Worm (Caenorhabditis elegans) whole organism, L1 larva: ENCODE measurements around the gene R09E10.5.

Source experiments
- C04F5.9 ChIP-seq: sonication (generic microtip); optimal IDR thresholded peaks from 2 replicates; lab custom pipeline; 2016; ENCODE audit warnings: missing genetic modification characterization, missing compliant biosample characterization
- C16A3.4 ChIP-seq: fragments of 150-350 bp; optimal IDR thresholded peaks from 2 replicates; lab custom pipeline; 2014; ENCODE audit warnings: missing biosample characterization, missing genetic modification characterization
- C34B4.2 ChIP-seq: sonication (generic microtip); optimal IDR thresholded peaks from 2 replicates; lab custom pipeline; 2017; ENCODE audit warnings: mild to moderate bottlenecking, missing genetic modification characterization, missing compliant biosample characterization
- F16B12.6 ChIP-seq: fragments of 150-350 bp; optimal IDR thresholded peaks from 2 replicates; lab custom pipeline; 2014; ENCODE audit warnings: missing biosample characterization, missing genetic modification characterization
- Y116A8C.19 ChIP-seq: sonication (generic microtip); optimal IDR thresholded peaks from 2 replicates; lab custom pipeline; 2016; ENCODE audit warnings: missing compliant biosample characterization, missing genetic modification characterization, borderline replicate concordance
- ama-1 ChIP-seq: fragments of 150-350 bp; optimal IDR thresholded peaks from 2 replicates; lab custom pipeline; 2014
- ceh-88 ChIP-seq: fragments of 200-800 bp; sonication (Bioruptor generic); IDR thresholded peaks from 2 replicates; pipeline ENCODE4 v1.3.6; 2022; ENCODE audit warnings: missing genetic modification characterization, missing compliant biosample characterization
- ceh-90 ChIP-seq: sonication (generic microtip); optimal IDR thresholded peaks from 2 replicates; lab custom pipeline; 2016; ENCODE audit warnings: missing genetic modification characterization, missing compliant biosample characterization
- efl-1 ChIP-seq, 4 experiments: fragments of 150-350 bp; optimal IDR thresholded peaks in 3 of 4; peaks in 1 of 4; 1 replicate in 1 of 4; 2 replicates in 3 of 4; lab custom pipeline; 2014; ENCODE audit warnings: missing biosample characterization in 2 of 4, missing genetic modification characterization in 2 of 4, missing genetic modification reagents in 2 of 4
- egl-13 ChIP-seq: sonication (generic microtip); optimal IDR thresholded peaks from 2 replicates; lab custom pipeline; 2016; ENCODE audit warnings: missing genotype, missing genetic modification reagents, missing genetic modification characterization, missing compliant biosample characterization
- egl-27 ChIP-seq, 2 experiments: fragments of 150-350 bp in 1 of 2; sonication (generic microtip); optimal IDR thresholded peaks; 3 replicates each; lab custom pipeline; 2017 to 2018; ENCODE audit warnings: missing biosample characterization in 2 of 2, missing genetic modification characterization in 2 of 2, missing genetic modification reagents in 2 of 2
- elt-3 ChIP-seq, 6 experiments: fragments of 150-350 bp in 1 of 6; sonication (generic microtip); optimal IDR thresholded peaks; 2 replicates each; lab custom pipeline; 2017 to 2018; ENCODE audit warnings: missing biosample characterization in 6 of 6, missing genetic modification characterization in 6 of 6, inconsistent platforms in 1 of 6
- fkh-10 ChIP-seq: sonication (generic microtip); optimal IDR thresholded peaks from 2 replicates; lab custom pipeline; 2017; ENCODE audit warnings: missing biosample characterization, missing genetic modification reagents, missing genetic modification characterization
- fkh-4 ChIP-seq: sonication (generic microtip); optimal IDR thresholded peaks from 2 replicates; lab custom pipeline; 2016; ENCODE audit warnings: missing compliant biosample characterization, missing genetic modification characterization, borderline replicate concordance
- hlh-4 ChIP-seq: sonication (generic microtip); optimal IDR thresholded peaks from 2 replicates; lab custom pipeline; 2016; ENCODE audit warnings: mild to moderate bottlenecking, missing genetic modification characterization, missing compliant biosample characterization
- lin-15B ChIP-seq: fragments of 150-350 bp; sonication (generic microtip); optimal IDR thresholded peaks from 3 replicates; lab custom pipeline; 2014; ENCODE audit warnings: missing biosample characterization, missing genetic modification characterization
- lin-39 ChIP-seq: fragments of 150-350 bp; optimal IDR thresholded peaks from 2 replicates; lab custom pipeline; 2014; ENCODE audit warnings: missing biosample characterization, missing genetic modification reagents, missing genetic modification characterization
- lir-3 ChIP-seq: sonication (generic microtip); optimal IDR thresholded peaks from 2 replicates; lab custom pipeline; 2016; ENCODE audit warnings: mild to moderate bottlenecking, missing genetic modification characterization, moderate library complexity, missing compliant biosample characterization; ENCODE audit not compliant: poor library complexity
- lsy-2 ChIP-seq, 2 experiments: fragments of 150-350 bp; optimal IDR thresholded peaks; 2 replicates each; lab custom pipeline; 2014; ENCODE audit warnings: missing biosample characterization in 2 of 2, missing genetic modification characterization in 2 of 2
- nhr-12 ChIP-seq: sonication (generic microtip); optimal IDR thresholded peaks from 2 replicates; lab custom pipeline; 2017; ENCODE audit warnings: missing biosample characterization, missing genetic modification characterization
- nhr-47 ChIP-seq: sonication (generic microtip); optimal IDR thresholded peaks from 2 replicates; lab custom pipeline; 2016; ENCODE audit warnings: mild to moderate bottlenecking, missing genetic modification characterization, moderate library complexity, missing compliant biosample characterization
- nhr-71 ChIP-seq: sonication (generic microtip); optimal IDR thresholded peaks from 2 replicates; lab custom pipeline; 2016; ENCODE audit warnings: mild to moderate bottlenecking, missing genetic modification characterization, moderate library complexity, missing compliant biosample characterization
- pag-3 ChIP-seq: sonication (generic microtip); optimal IDR thresholded peaks from 2 replicates; lab custom pipeline; 2017; ENCODE audit warnings: missing genetic modification characterization, mild to moderate bottlenecking, missing compliant biosample characterization, antibody characterized with exemption, borderline replicate concordance; ENCODE audit not compliant: insufficient read depth
- skn-1 ChIP-seq: fragments of 150-350 bp; optimal IDR thresholded peaks from 2 replicates; lab custom pipeline; 2014; ENCODE audit warnings: missing biosample characterization, missing genetic modification characterization
- snpc-4 ChIP-seq: fragments of 150-350 bp; optimal IDR thresholded peaks from 2 replicates; lab custom pipeline; 2014; ENCODE audit warnings: missing biosample characterization, missing genetic modification characterization
- sup-37 ChIP-seq: fragments of 200-800 bp; sonication (Bioruptor generic); optimal IDR thresholded peaks from 2 replicates; lab custom pipeline; 2018; ENCODE audit warnings: mild to moderate bottlenecking, missing genetic modification characterization, missing compliant biosample characterization
- unc-130 ChIP-seq: fragments of 150-350 bp; optimal IDR thresholded peaks from 2 replicates; lab custom pipeline; 2017; ENCODE audit warnings: missing biosample characterization, missing genetic modification characterization, inconsistent platforms
- unc-62 ChIP-seq: fragments of 150-350 bp; optimal IDR thresholded peaks from 2 replicates; lab custom pipeline; 2014; ENCODE audit warnings: missing biosample characterization, missing genetic modification reagents, missing genetic modification characterization
- unc-86 ChIP-seq: sonication (generic microtip); optimal IDR thresholded peaks from 2 replicates; lab custom pipeline; 2016; ENCODE audit warnings: missing genetic modification characterization, missing compliant biosample characterization
- vab-15 ChIP-seq: sonication (generic microtip); optimal IDR thresholded peaks from 2 replicates; lab custom pipeline; 2017; ENCODE audit warnings: missing genotype, mild to moderate bottlenecking, missing genetic modification characterization, missing compliant biosample characterization
- zip-4 ChIP-seq: fragments of 200-800 bp; sonication (Bioruptor generic); optimal IDR thresholded peaks from 2 replicates; lab custom pipeline; 2018; ENCODE audit warnings: mild to moderate bottlenecking, missing genetic modification characterization, moderate library complexity, missing compliant biosample characterization
- ztf-11 ChIP-seq, 2 experiments: sonication (generic microtip); optimal IDR thresholded peaks; 2 replicates each; lab custom pipeline; 2016 to 2017; ENCODE audit warnings: missing genetic modification characterization in 2 of 2, missing biosample characterization in 1 of 2, missing compliant biosample characterization in 1 of 2
- ztf-4 ChIP-seq: fragments of 150-350 bp; optimal IDR thresholded peaks from 2 replicates; lab custom pipeline; 2014; ENCODE audit warnings: missing biosample characterization, missing genetic modification characterization

The R09E10.5 gene

ce11 chrIV:10313565-10313964, 11.5 kb upstream of the R09E10.5 start, which contains the start of gene acs-18:
acs-18 (minus strand) TSS chrIV:10313665.
- no peak for TF ChIP-seq C16A3.4 (tag; lab: Kevin White, UChicago)
- TF ChIP-seq C04F5.9: no peak

- TF ChIP-seq snpc-4 (tag; lab: Kevin White, UChicago) (no peak), unc-62 (GFP tag; lab: Kevin White, UChicago) (no peak), efl-1 (optimal IDR thresholded peaks at IDR 0.05; lab: Kevin White, UChicago) (no peak), efl-1 (GFP tag; optimal IDR thresholded peaks at IDR 0.05 in 1 of 2; lab: Kevin White, UChicago) (peak in 1 of 2 experiments; percentile 67)
These were observed 9.0 kb upstream of the R09E10.5 start for ce11 chrIV:10311115-10311514.

ce11 chrIV:10310329-10310728, 8.2 kb upstream of the R09E10.5 start, which contains the start of gene R09E10.8:
R09E10.8 (minus strand) TSS chrIV:10310429.
- TF ChIP-seq egl-27 (tag; optimal IDR thresholded peaks at IDR 0.05; lab: Kevin White, UChicago): no peak
- no peak for TF ChIP-seq Y116A8C.19 (tag; lab: Kevin White, UChicago)
- TF ChIP-seq lin-15B (tag; lab: Kevin White, UChicago): no peak
- no peak for TF ChIP-seq C34B4.2 (tag; lab: Kevin White, UChicago)
- TF ChIP-seq nhr-71 (tag; lab: Kevin White, UChicago): no peak
- no peak for TF ChIP-seq nhr-47 (tag; lab: Kevin White, UChicago)
- TF ChIP-seq ama-1 (lab: Kevin White, UChicago): no peak
- TF ChIP-seq lsy-2 (tag; optimal IDR thresholded peaks at IDR 0.05; lab: Kevin White, UChicago): no peak
- no peak for TF ChIP-seq vab-15 (tag; lab: Kevin White, UChicago)
- no peak for TF ChIP-seq ceh-88 (GFP tag; lab: Robert Waterston, UW)

ce11 chrIV:10304383-10304782, 2.3 kb upstream of the R09E10.5 start:
- TF ChIP-seq nhr-71 (tag; lab: Kevin White, UChicago) (no peak), egl-13 (tag; lab: Kevin White, UChicago) (no peak), Y116A8C.19 (tag; lab: Kevin White, UChicago) (no peak), elt-3 (tag; optimal IDR thresholded peaks at IDR 0.05; lab: Kevin White, UChicago) (no peak), pag-3 (tag; lab: Kevin White, UChicago) (no peak), zip-4 (no peak), C04F5.9 (no peak), ztf-11 (tag; optimal IDR thresholded peaks at IDR 0.05; lab: Kevin White, UChicago) (no peak), skn-1 (tag; lab: Kevin White, UChicago) (no peak), ama-1 (lab: Kevin White, UChicago) (no peak), hlh-4 (tag; lab: Kevin White, UChicago) (no peak), sup-37 (GFP tag; lab: Kevin White, UChicago) (no peak)

ce11 chrIV:10296036-10296435, 6.1 kb downstream of the R09E10.5 start:
- TF ChIP-seq elt-3 (tag; optimal IDR thresholded peaks at IDR 0.05; lab: Kevin White, UChicago) (no peak), ceh-90 (tag; lab: Kevin White, UChicago) (no peak), nhr-12 (tag; lab: Kevin White, UChicago) (no peak), efl-1 (optimal IDR thresholded peaks at IDR 0.05; lab: Kevin White, UChicago) (no peak), efl-1 (GFP tag; optimal IDR thresholded peaks at IDR 0.05 in 1 of 2; lab: Kevin White, UChicago) (no peak), fkh-10 (GFP tag; lab: Kevin White, UChicago) (no peak), lir-3 (no peak), ztf-4 (tag; lab: Kevin White, UChicago) (no peak), unc-86 (tag; lab: Kevin White, UChicago) (no peak), unc-62 (GFP tag; lab: Kevin White, UChicago) (no peak), unc-130 (tag; lab: Kevin White, UChicago) (no peak), F16B12.6 (no peak), lin-39 (tag; lab: Kevin White, UChicago) (no peak), snpc-4 (tag; lab: Kevin White, UChicago) (no peak), fkh-4 (no peak)
